Fruit fly (Drosophila melanogaster): ENCODE data around the gene ctrip.

The ctrip gene

dm6 chr3R:4739492-4740431 is 72.1 kb downstream of the ctrip start (continued):
- TF ChIP-seq CG4707 (GFP tag; optimal IDR thresholded peaks at IDR 0.05) (peak; percentile 11), CG8924 (tag; optimal IDR thresholded peaks at IDR 0.05) (peak; percentile 85), usp (GFP tag; optimal IDR thresholded peaks at IDR 0.05) (no peak), Camta (GFP tag; optimal IDR thresholded peaks at IDR 0.05) (peak; percentile 87), CG9727 (GFP tag; optimal IDR thresholded peaks at IDR 0.05) (peak; percentile 91), CG3065 (GFP tag; optimal IDR thresholded peaks at IDR 0.05) (peak; percentile 29), TFAM (GFP tag; optimal IDR thresholded peaks at IDR 0.05) (peak; percentile 32), gt (GFP tag; IDR thresholded peaks at IDR 0.05) (no peak), CG1603 (tag; optimal IDR thresholded peaks at IDR 0.05) (peak; percentile 36), HmgD (GFP tag; optimal IDR thresholded peaks at IDR 0.05) (peak; percentile 49), CG2120 (GFP tag; optimal IDR thresholded peaks at IDR 0.05) (peak; percentile 88), Stat92E (GFP tag; optimal IDR thresholded peaks at IDR 0.05) (no peak), vfl (GFP tag; optimal IDR thresholded peaks at IDR 0.05) (peak; percentile 60), cas (GFP tag; IDR thresholded peaks at IDR 0.05) (no peak), sens-2 (GFP tag; IDR thresholded peaks at IDR 0.05) (no peak), yki (optimal IDR thresholded peaks at IDR 0.05) (peak; percentile 65), HHEX (GFP tag; optimal IDR thresholded peaks at IDR 0.05) (peak; percentile 83), br (optimal IDR thresholded peaks at IDR 0.05) (no peak), gro (GFP tag; optimal IDR thresholded peaks at IDR 0.05) (peak; percentile 57), Sry-δ (GFP tag; optimal IDR thresholded peaks at IDR 0.05) (peak; percentile 45), CG12391 (tag; optimal IDR thresholded peaks at IDR 0.05) (peak; percentile 89), CG17802 (tag; optimal IDR thresholded peaks at IDR 0.05) (peak; percentile 55), Nf-YA (GFP tag; IDR thresholded peaks at IDR 0.05) (no peak), CG30020 (tag; optimal IDR thresholded peaks at IDR 0.05) (peak; percentile 36), slp2 (GFP tag; optimal IDR thresholded peaks at IDR 0.05) (peak; percentile 87), dpn (GFP tag; optimal IDR thresholded peaks at IDR 0.05) (peak; percentile 82 to 87), CG10565 (GFP tag; optimal IDR thresholded peaks at IDR 0.05) (no peak), repo (GFP tag; optimal IDR thresholded peaks at IDR 0.05) (peak; percentile 57), CG17568 (GFP tag; optimal IDR thresholded peaks at IDR 0.05) (peak; percentile 42), dati (GFP tag; IDR thresholded peaks at IDR 0.05) (no peak), lbe (GFP tag; optimal IDR thresholded peaks at IDR 0.05) (peak; percentile 34), CG12769 (tag; optimal IDR thresholded peaks at IDR 0.05) (peak; percentile 27), Dip2 (GFP tag; IDR thresholded peaks at IDR 0.05) (no peak), Side (GFP tag; optimal IDR thresholded peaks at IDR 0.05) (peak; percentile 78), hb (GFP tag; IDR thresholded peaks at IDR 0.05; ENCODE audit: partially characterized antibody) (no peak), grau (tag; optimal IDR thresholded peaks at IDR 0.05) (peak; percentile 97), B-H1 (GFP tag; IDR thresholded peaks at IDR 0.05) (no peak), CG3163 (GFP tag; optimal IDR thresholded peaks at IDR 0.05) (peak; percentile 62), ap (GFP tag; IDR thresholded peaks at IDR 0.05) (no peak), Ets65A (GFP tag) (peak; percentile 97), run (tag; optimal IDR thresholded peaks at IDR 0.05) (peak; percentile 56), klu (GFP tag; IDR thresholded peaks at IDR 0.05) (no peak), prd (optimal IDR thresholded peaks at IDR 0.05) (no peak), prd (GFP tag; IDR thresholded peaks at IDR 0.05) (no peak), sc (optimal IDR thresholded peaks at IDR 0.05) (no peak), sc (GFP tag; optimal IDR thresholded peaks at IDR 0.05) (peak; percentile 79), kni (GFP tag; optimal IDR thresholded peaks at IDR 0.05) (peak; percentile 64), slou (GFP tag; optimal IDR thresholded peaks at IDR 0.05) (peak; percentile 69), CG3838 (GFP tag; optimal IDR thresholded peaks at IDR 0.05) (peak; percentile 69), Spps (tag; optimal IDR thresholded peaks at IDR 0.05) (peak; percentile 60), Dref (GFP tag; IDR thresholded peaks at IDR 0.05) (no peak)
